Worm (Caenorhabditis elegans): ENCODE results near the gene his-40.

ce11 chrX:7284724-7285184 is 25.2 kb upstream of the his-40 start:
- no peak for TF ChIP-seq ztf-23 (GFP tag; IDR thresholded peaks at IDR 0.05)
- no peak for TF ChIP-seq T22C8.4 (GFP tag; IDR thresholded peaks at IDR 0.05)
- no peak for TF ChIP-seq med-1 (GFP tag; optimal IDR thresholded peaks at IDR 0.05; ENCODE audit: insufficient read depth)

Data from whole organism, midembryonic.